Worm (Caenorhabditis elegans) whole organism, early embryonic: ENCODE results near the gene moa-1.

ENCODE experiments used
- F13C5.2 ChIP-seq: sonication (generic microtip); optimal IDR thresholded peaks from 2 replicates; lab custom pipeline; 2017; ENCODE audit warnings: mild to moderate bottlenecking, missing genetic modification characterization, inconsistent platforms, missing compliant biosample characterization
- ama-1 ChIP-seq: fragments of 150-350 bp; optimal IDR thresholded peaks from 2 replicates; lab custom pipeline; 2014
- flt-1 ChIP-seq: fragments of 200-800 bp; sonication (Bioruptor generic); IDR thresholded peaks from 2 replicates; pipeline ENCODE4 v1.3.6; 2022; ENCODE audit warnings: missing genetic modification characterization, missing compliant biosample characterization
- hmbx-1 ChIP-seq: sonication (generic microtip); optimal IDR thresholded peaks from 2 replicates; lab custom pipeline; 2016; ENCODE audit warnings: mild to moderate bottlenecking, missing genetic modification characterization, missing compliant biosample characterization
- hmg-4 ChIP-seq: fragments of 200-800 bp; sonication (Bioruptor generic); optimal IDR thresholded peaks from 2 replicates; lab custom pipeline; 2018; ENCODE audit warnings: mild to moderate bottlenecking, missing genetic modification characterization, missing compliant biosample characterization

DNA sequence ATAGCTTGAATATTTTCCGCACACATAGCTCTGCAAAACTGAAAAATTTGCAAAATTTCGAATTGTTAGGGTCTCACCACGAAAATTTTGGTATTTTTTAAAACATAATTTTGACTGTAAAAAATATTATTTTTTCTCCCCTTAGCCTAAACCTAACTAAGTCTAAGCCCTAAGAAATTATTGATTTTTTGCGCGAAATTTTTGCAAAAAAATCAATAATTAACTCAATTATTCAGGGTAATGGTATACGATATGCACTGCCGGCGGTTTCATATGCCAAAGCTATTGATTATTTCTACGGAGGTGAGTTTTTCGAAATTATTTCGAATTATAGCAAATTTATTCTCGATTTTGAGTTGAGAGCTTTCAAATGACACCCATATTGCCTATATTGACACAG is 31.5 kb upstream of the moa-1 start:
- TF ChIP-seq ama-1 (lab: Kevin White, UChicago): no peak
- TF ChIP-seq F13C5.2 (tag; lab: Kevin White, UChicago): no peak
- TF ChIP-seq hmg-4 (GFP tag; lab: Kevin White, UChicago): no peak
- no peak for TF ChIP-seq flt-1 (GFP tag; lab: Robert Waterston, UW)
- TF ChIP-seq hmbx-1 (tag; lab: Kevin White, UChicago): no peak
